Fruit fly (Drosophila melanogaster): Measurements from ENCODE around the gene mtg.

Gene mtg

dm6 chr3R:8239472-8240301 lies 10.6 kb upstream of the mtg start:
- TF ChIP-seq zfh1 (GFP tag; IDR thresholded peaks at IDR 0.05), result peak; percentile 76; the same call in 1 of the 3 replicates
- no peak for TF ChIP-seq unc-4 (GFP tag; IDR thresholded peaks at IDR 0.05; ENCODE audit: partially characterized antibody)
- TF ChIP-seq Nf-YA (GFP tag; IDR thresholded peaks at IDR 0.05), result peak; percentile 50; the same call in 1 of the 2 replicates
- peak; percentile 70 for TF ChIP-seq ara (GFP tag; IDR thresholded peaks at IDR 0.05)
- peak in 1 of 2 experiments; percentile 96 for TF ChIP-seq Eip74EF (GFP tag; optimal IDR thresholded peaks at IDR 0.05)
- peak; percentile 96 for TF ChIP-seq CG9727 (GFP tag; optimal IDR thresholded peaks at IDR 0.05)
- peak; percentile 41; the same call in 1 of the 2 replicates for TF ChIP-seq CG14667 (GFP tag; IDR thresholded peaks at IDR 0.05)
- TF ChIP-seq CG10321 (GFP tag; IDR thresholded peaks at IDR 0.05), result no peak
- TF ChIP-seq sob (GFP tag; IDR thresholded peaks at IDR 0.05), result peak; percentile 72; the same call in 1 of the 2 replicates
- TF ChIP-seq BEAF-32 (GFP tag; optimal IDR thresholded peaks at IDR 0.05), result peak; percentile 1
- peak; percentile 75 for TF ChIP-seq CG9609 (GFP tag; optimal IDR thresholded peaks at IDR 0.05)
- TF ChIP-seq dysf (GFP tag; IDR thresholded peaks at IDR 0.05), result peak; percentile 85
- peak; percentile 94 for TF ChIP-seq Asciz (GFP tag; optimal IDR thresholded peaks at IDR 0.05)
- TF ChIP-seq CG7839 (tag; optimal IDR thresholded peaks at IDR 0.05), result peak; percentile 94
- peak; percentile 90 for TF ChIP-seq CG10979 (tag; optimal IDR thresholded peaks at IDR 0.05)
- peak; percentile 71 for TF ChIP-seq tx (GFP tag; optimal IDR thresholded peaks at IDR 0.05)
- peak; percentile 83 for TF ChIP-seq CG13624 (GFP tag; optimal IDR thresholded peaks at IDR 0.05)
- peak; percentile 62 for TF ChIP-seq CG18764 (GFP tag; optimal IDR thresholded peaks at IDR 0.05)
- no peak for TF ChIP-seq Doc3 (GFP tag; IDR thresholded peaks at IDR 0.05; ENCODE audit: partially characterized antibody)
- peak; percentile 74 for TF ChIP-seq CG10654 (GFP tag; optimal IDR thresholded peaks at IDR 0.05)
- TF ChIP-seq Sox100B (GFP tag; optimal IDR thresholded peaks at IDR 0.05), result peak; percentile 98
- TF ChIP-seq chinmo (GFP tag; IDR thresholded peaks at IDR 0.05; ENCODE audit: partially characterized antibody), result no peak
- peak; percentile 48 for TF ChIP-seq her (GFP tag; optimal IDR thresholded peaks at IDR 0.05)
- TF ChIP-seq CG18599 (GFP tag; optimal IDR thresholded peaks at IDR 0.05), result peak; percentile 91
- no peak for TF ChIP-seq Doc2 (GFP tag; IDR thresholded peaks at IDR 0.05)
- TF ChIP-seq CG5180 (GFP tag; optimal IDR thresholded peaks at IDR 0.05), result peak; percentile 84
- TF ChIP-seq Abd-B (GFP tag; optimal IDR thresholded peaks at IDR 0.05), result peak; percentile 85
- peak; percentile 78 for TF ChIP-seq crc (GFP tag; optimal IDR thresholded peaks at IDR 0.05)
- TF ChIP-seq ro (GFP tag; IDR thresholded peaks at IDR 0.05), result no peak
- peak; percentile 64 for TF ChIP-seq CG5245 (GFP tag; optimal IDR thresholded peaks at IDR 0.05)
- peak; percentile 94 for TF ChIP-seq BtbVII (GFP tag; optimal IDR thresholded peaks at IDR 0.05)
- peak; percentile 91 for TF ChIP-seq CG15011 (GFP tag; optimal IDR thresholded peaks at IDR 0.05)
- peak; percentile 83 for TF ChIP-seq CG10431 (GFP tag; optimal IDR thresholded peaks at IDR 0.05)
- peak; percentile 59 for TF ChIP-seq pnt (GFP tag; optimal IDR thresholded peaks at IDR 0.05)
- TF ChIP-seq klu (GFP tag; IDR thresholded peaks at IDR 0.05), result peak; percentile 57
- TF ChIP-seq MTF-1 (GFP tag; optimal IDR thresholded peaks at IDR 0.05; ENCODE audit: borderline replicate concordance), result peak; percentile 65
- TF ChIP-seq grau (tag; optimal IDR thresholded peaks at IDR 0.05), result peak; percentile 92
- TF ChIP-seq CG7786 (GFP tag; optimal IDR thresholded peaks at IDR 0.05), result peak; percentile 62
- TF ChIP-seq B-H2 (GFP tag; optimal IDR thresholded peaks at IDR 0.05), result peak; percentile 89
- peak; percentile 51 for TF ChIP-seq CG8359 (GFP tag; optimal IDR thresholded peaks at IDR 0.05; ENCODE audit: borderline replicate concordance)
- TF ChIP-seq HLH4C (GFP tag; IDR thresholded peaks at IDR 0.05; ENCODE audit: partially characterized antibody), result no peak
- peak; percentile 79 for TF ChIP-seq nom (GFP tag; optimal IDR thresholded peaks at IDR 0.05)
- TF ChIP-seq ftz-f1 (GFP tag; optimal IDR thresholded peaks at IDR 0.05), result no peak
- TF ChIP-seq Hr78 (GFP tag; optimal IDR thresholded peaks at IDR 0.05), result peak in 1 of 2 experiments; percentile 87
- no peak for TF ChIP-seq lov (optimal IDR thresholded peaks at IDR 0.05)
- TF ChIP-seq lov (GFP tag; IDR thresholded peaks at IDR 0.05), result 0 out of 3 replicates have a peak, but pooled peaks have one; percentile 33
- TF ChIP-seq vvl (GFP tag; IDR thresholded peaks at IDR 0.05), result peak; percentile 74; the same call in 1 of the 2 replicates

All from whole organism, embryonic.